Worm (Caenorhabditis elegans) whole organism, L3 larva: ENCODE data around the gene tbg-1.

Source experiments
- ceh-16 ChIP-seq: sonication (generic microtip); optimal IDR thresholded peaks from 2 replicates; lab custom pipeline; 2017; ENCODE audit warnings: missing biosample characterization, missing genetic modification characterization
- daf-12 ChIP-seq: fragments of 150-350 bp; optimal IDR thresholded peaks from 2 replicates; lab custom pipeline; 2014; ENCODE audit warnings: missing biosample characterization, missing genetic modification reagents, missing genetic modification characterization
- elt-2 ChIP-seq: sonication (generic microtip); optimal IDR thresholded peaks from 2 replicates; lab custom pipeline; 2016; ENCODE audit warnings: missing genetic modification reagents, mild to moderate bottlenecking, missing genetic modification characterization, missing compliant biosample characterization
- elt-3 ChIP-seq, 3 experiments: fragments of 150-350 bp in 1 of 3; sonication (generic microtip) in 2 of 3; optimal IDR thresholded peaks; 2 replicates in 2 of 3; 4 replicates in 1 of 3; lab custom pipeline; 2014 to 2017; ENCODE audit warnings: missing biosample characterization in 3 of 3, missing genetic modification characterization in 3 of 3
- jun-1 ChIP-seq: fragments of 150-350 bp; optimal IDR thresholded peaks from 2 replicates; lab custom pipeline; 2014; ENCODE audit warnings: missing biosample characterization, missing genetic modification reagents, missing genetic modification characterization
- mdl-1 ChIP-seq: fragments of 150-350 bp; optimal IDR thresholded peaks from 2 replicates; lab custom pipeline; 2014; ENCODE audit warnings: missing biosample characterization, missing genetic modification characterization
- nfya-1 ChIP-seq: sonication (generic microtip); optimal IDR thresholded peaks from 2 replicates; lab custom pipeline; 2017; ENCODE audit warnings: missing genetic modification characterization, mild to moderate bottlenecking, missing compliant biosample characterization, antibody characterized with exemption, moderate library complexity; ENCODE audit not compliant: insufficient read depth
- nhr-12 ChIP-seq: fragments of 150-350 bp; optimal IDR thresholded peaks from 2 replicates; lab custom pipeline; 2014; ENCODE audit warnings: missing biosample characterization, missing genetic modification characterization
- tbx-2 ChIP-seq: sonication (generic microtip); optimal IDR thresholded peaks from 2 replicates; lab custom pipeline; 2016; ENCODE audit warnings: mild to moderate bottlenecking, missing genetic modification characterization, missing compliant biosample characterization
- unc-62 ChIP-seq: fragments of 150-350 bp; sonication (generic microtip); optimal IDR thresholded peaks from 4 replicates; lab custom pipeline; 2014; ENCODE audit warnings: missing biosample characterization, missing genetic modification reagents, missing genetic modification characterization

- no peak for TF ChIP-seq unc-62 (GFP tag; lab: Kevin White, UChicago)
- no peak for TF ChIP-seq daf-12 (tag; lab: Kevin White, UChicago)
- no peak for TF ChIP-seq nfya-1 (tag; lab: Kevin White, UChicago)
- TF ChIP-seq jun-1, result no peak
- no peak for TF ChIP-seq tbx-2 (tag; lab: Kevin White, UChicago)
- no peak for TF ChIP-seq elt-3 (tag; optimal IDR thresholded peaks at IDR 0.05; lab: Kevin White, UChicago)
- no peak for TF ChIP-seq elt-2 (tag; lab: Kevin White, UChicago)
- no peak for TF ChIP-seq nhr-12 (tag; lab: Kevin White, UChicago)
- no peak for TF ChIP-seq ceh-16 (tag; lab: Kevin White, UChicago)
- TF ChIP-seq mdl-1 (tag; lab: Kevin White, UChicago), result no peak
Measured at ce11 chrIII:9661119-9661518, 32.2 kb upstream of the tbg-1 start.
